Worm (Caenorhabditis elegans) whole organism, young adult: ENCODE measurements around the gene F14D2.5.

Source experiments
- B0336.3 ChIP-seq: fragments of 200-800 bp; sonication (Bioruptor generic); IDR thresholded peaks from 2 replicates; pipeline ENCODE4 v1.3.6; 2022; ENCODE audit warnings: missing genetic modification characterization, missing compliant biosample characterization
- C06A6.2 ChIP-seq: fragments of 200-800 bp; sonication (Bioruptor generic); conservative IDR thresholded peaks from 2 replicates; pipeline ENCODE4 v1.3.6; 2022; ENCODE audit warnings: missing genetic modification characterization, missing compliant biosample characterization
- F39B2.1 ChIP-seq: fragments of 200-800 bp; sonication (Bioruptor generic); IDR thresholded peaks from 2 replicates; pipeline ENCODE4 v1.3.6; 2022; ENCODE audit warnings: missing genetic modification reagents, missing genetic modification characterization, missing compliant biosample characterization
- F57C9.4 ChIP-seq: sonication (generic microtip); optimal IDR thresholded peaks from 2 replicates; lab custom pipeline; 2017; ENCODE audit warnings: mild to moderate bottlenecking, missing genetic modification characterization, missing compliant biosample characterization
- Y53F4B.3 ChIP-seq: fragments of 200-800 bp; sonication (Bioruptor generic); IDR thresholded peaks from 2 replicates; pipeline ENCODE4 v1.3.6; 2022; ENCODE audit warnings: missing genetic modification reagents, missing genetic modification characterization, missing compliant biosample characterization
- ZK185.1 ChIP-seq: sonication (generic microtip); optimal IDR thresholded peaks from 2 replicates; lab custom pipeline; 2016; ENCODE audit warnings: mild to moderate bottlenecking, missing genetic modification characterization, missing compliant biosample characterization; ENCODE audit not compliant: poor library complexity, severe bottlenecking
- atf-7 ChIP-seq: sonication (generic microtip); optimal IDR thresholded peaks from 2 replicates; lab custom pipeline; 2017; ENCODE audit warnings: mild to moderate bottlenecking, missing genetic modification characterization, missing compliant biosample characterization
- athp-1 ChIP-seq: sonication (generic microtip); optimal IDR thresholded peaks from 2 replicates; lab custom pipeline; 2017; ENCODE audit warnings: mild to moderate bottlenecking, missing genetic modification characterization, missing compliant biosample characterization
- bed-1 ChIP-seq: fragments of 200-800 bp; sonication (Bioruptor generic); IDR thresholded peaks from 2 replicates; pipeline ENCODE4 v1.3.6; 2022; ENCODE audit warnings: missing genetic modification reagents, missing genetic modification characterization, missing compliant biosample characterization
- ccch-3 ChIP-seq: fragments of 200-800 bp; sonication (Bioruptor generic); optimal IDR thresholded peaks from 2 replicates; lab custom pipeline; 2018; ENCODE audit warnings: mild to moderate bottlenecking, missing genetic modification characterization, missing compliant biosample characterization
- ceh-27 ChIP-seq: fragments of 200-800 bp; sonication (Bioruptor generic); optimal IDR thresholded peaks from 2 replicates; lab custom pipeline; 2018; ENCODE audit warnings: mild to moderate bottlenecking, missing genetic modification characterization, moderate library complexity, missing compliant biosample characterization
- ceh-58 ChIP-seq: fragments of 200-800 bp; sonication (Bioruptor generic); IDR thresholded peaks from 2 replicates; pipeline ENCODE4 v1.3.6; 2022; ENCODE audit warnings: missing genetic modification characterization, missing compliant biosample characterization
- ceh-79 ChIP-seq: sonication (generic microtip); optimal IDR thresholded peaks from 2 replicates; lab custom pipeline; 2017; ENCODE audit warnings: mild to moderate bottlenecking, missing genetic modification characterization, missing compliant biosample characterization
- chd-7 ChIP-seq: sonication (generic microtip); optimal IDR thresholded peaks from 2 replicates; lab custom pipeline; 2016; ENCODE audit warnings: mild to moderate bottlenecking, missing genetic modification characterization, moderate library complexity, missing compliant biosample characterization
- dox-1 ChIP-seq: fragments of 200-800 bp; sonication (Bioruptor generic); IDR thresholded peaks from 2 replicates; pipeline ENCODE4 v1.3.6; 2022; ENCODE audit warnings: missing genetic modification reagents, missing genetic modification characterization, missing compliant biosample characterization
- efl-1 ChIP-seq: fragments of 150-350 bp; optimal IDR thresholded peaks from 2 replicates; lab custom pipeline; 2014; ENCODE audit warnings: missing biosample characterization, missing genetic modification reagents, missing genetic modification characterization
- egl-44 ChIP-seq: fragments of 200-800 bp; sonication (Bioruptor generic); IDR thresholded peaks from 2 replicates; pipeline ENCODE4 v1.3.6; 2022; ENCODE audit warnings: missing genetic modification reagents, missing genetic modification characterization, missing compliant biosample characterization
- egrh-3 ChIP-seq: fragments of 200-800 bp; sonication (Bioruptor generic); IDR thresholded peaks from 2 replicates; pipeline ENCODE4 v1.3.6; 2022; ENCODE audit warnings: missing genetic modification reagents, missing genetic modification characterization, missing compliant biosample characterization
- ets-4 ChIP-seq: fragments of 200-800 bp; sonication (Bioruptor generic); optimal IDR thresholded peaks from 2 replicates; lab custom pipeline; 2018; ENCODE audit warnings: mild to moderate bottlenecking, missing genetic modification characterization, missing compliant biosample characterization
- hmg-1.2 ChIP-seq: fragments of 200-800 bp; sonication (Bioruptor generic); IDR thresholded peaks from 2 replicates; pipeline ENCODE4 v1.3.6; 2022; ENCODE audit warnings: missing genetic modification reagents, missing genetic modification characterization, missing compliant biosample characterization
- hmg-20 ChIP-seq: fragments of 200-800 bp; sonication (Bioruptor generic); IDR thresholded peaks from 2 replicates; pipeline ENCODE4 v1.3.6; 2022; ENCODE audit warnings: missing genetic modification reagents, missing genetic modification characterization, missing compliant biosample characterization
- hrde-1 ChIP-seq: sonication (generic microtip); optimal IDR thresholded peaks from 2 replicates; lab custom pipeline; 2016; ENCODE audit warnings: missing genetic modification characterization, mild to moderate bottlenecking, missing compliant biosample characterization, moderate library complexity, missing genotype, missing genetic modification reagents, borderline replicate concordance
- lag-1 ChIP-seq: fragments of 200-800 bp; sonication (Bioruptor generic); IDR thresholded peaks from 2 replicates; pipeline ENCODE4 v1.3.6; 2022; ENCODE audit warnings: missing genetic modification reagents, missing genetic modification characterization, missing compliant biosample characterization
- let-526 ChIP-seq: fragments of 200-800 bp; sonication (Bioruptor generic); IDR thresholded peaks from 2 replicates; pipeline ENCODE4 v1.3.6; 2022; ENCODE audit warnings: missing genetic modification reagents, missing genetic modification characterization, missing compliant biosample characterization
- let-607 ChIP-seq, 2 experiments: fragments of 200-800 bp in 1 of 2; sonication (Bioruptor generic) in 1 of 2; sonication (generic microtip) in 1 of 2; optimal IDR thresholded peaks; 2 replicates each; lab custom pipeline; 2016 to 2018; ENCODE audit warnings: mild to moderate bottlenecking in 2 of 2, missing compliant biosample characterization in 2 of 2, missing genetic modification characterization in 2 of 2, moderate library complexity in 2 of 2, missing genotype in 1 of 2
- lin-40 ChIP-seq: sonication (generic microtip); optimal IDR thresholded peaks from 2 replicates; lab custom pipeline; 2016; ENCODE audit warnings: missing genetic modification characterization, mild to moderate bottlenecking, missing compliant biosample characterization, missing genotype, missing genetic modification reagents
- lin-54 ChIP-seq: fragments of 200-800 bp; sonication (Bioruptor generic); optimal IDR thresholded peaks from 2 replicates; lab custom pipeline; 2018; ENCODE audit warnings: mild to moderate bottlenecking, missing genetic modification characterization, missing compliant biosample characterization
- lsy-27 ChIP-seq: sonication (generic microtip); optimal IDR thresholded peaks from 2 replicates; lab custom pipeline; 2017; ENCODE audit warnings: missing genetic modification characterization, mild to moderate bottlenecking, missing compliant biosample characterization, antibody characterized with exemption, missing genotype, borderline replicate concordance; ENCODE audit not compliant: insufficient read depth
- madf-6 ChIP-seq: fragments of 200-800 bp; sonication (Bioruptor generic); IDR thresholded peaks from 2 replicates; pipeline ENCODE4 v1.3.6; 2022; ENCODE audit warnings: missing genetic modification reagents, missing genetic modification characterization, missing compliant biosample characterization
- mcd-1 ChIP-seq: fragments of 200-800 bp; sonication (Bioruptor generic); IDR thresholded peaks from 2 replicates; pipeline ENCODE4 v1.3.6; 2022; ENCODE audit warnings: missing genetic modification reagents, missing genetic modification characterization, missing compliant biosample characterization
- nhr-179 ChIP-seq: sonication (generic microtip); optimal IDR thresholded peaks from 2 replicates; lab custom pipeline; 2016; ENCODE audit warnings: mild to moderate bottlenecking, missing genetic modification characterization, missing compliant biosample characterization
- nhr-27 ChIP-seq: fragments of 200-800 bp; sonication (Bioruptor generic); optimal IDR thresholded peaks from 2 replicates; lab custom pipeline; 2018; ENCODE audit warnings: mild to moderate bottlenecking, missing genetic modification characterization, moderate library complexity, missing compliant biosample characterization
- nhr-80 ChIP-seq: sonication (generic microtip); optimal IDR thresholded peaks from 2 replicates; lab custom pipeline; 2016; ENCODE audit warnings: missing genetic modification characterization, missing compliant biosample characterization
- nhr-90 ChIP-seq: sonication (generic microtip); optimal IDR thresholded peaks from 2 replicates; lab custom pipeline; 2016; ENCODE audit warnings: missing genotype, mild to moderate bottlenecking, missing genetic modification characterization, missing compliant biosample characterization
- pha-4 ChIP-seq: fragments of 150-350 bp; sonication (generic microtip); optimal IDR thresholded peaks from 2 replicates; lab custom pipeline; 2014; ENCODE audit warnings: missing biosample characterization, missing genetic modification reagents, missing genetic modification characterization
- snpc-1.1 ChIP-seq: sonication (generic microtip); optimal IDR thresholded peaks from 2 replicates; lab custom pipeline; 2017; ENCODE audit warnings: missing genetic modification characterization, mild to moderate bottlenecking, missing compliant biosample characterization, antibody characterized with exemption, moderate library complexity, missing genotype, missing genetic modification reagents; ENCODE audit not compliant: insufficient read depth
- snpc-1.3 ChIP-seq: sonication (generic microtip); optimal IDR thresholded peaks from 2 replicates; lab custom pipeline; 2017; ENCODE audit warnings: missing genetic modification characterization, mild to moderate bottlenecking, missing compliant biosample characterization, antibody characterized with exemption, moderate library complexity, missing genotype, missing genetic modification reagents; ENCODE audit not compliant: insufficient read depth
- snpc-4 ChIP-seq, 5 experiments: fragments of 150-350 bp in 1 of 5; sonication (generic microtip) in 4 of 5; optimal IDR thresholded peaks; 2 replicates each; lab custom pipeline; 2014 to 2018; ENCODE audit warnings: missing genetic modification characterization in 5 of 5, missing biosample characterization in 3 of 5, antibody characterized with exemption in 2 of 5, mild to moderate bottlenecking in 2 of 5, missing compliant biosample characterization in 2 of 5, missing genotype in 2 of 5, moderate library complexity in 2 of 5, missing genetic modification reagents in 1 of 5
- tbx-9 ChIP-seq: sonication (generic microtip); optimal IDR thresholded peaks from 2 replicates; lab custom pipeline; 2016; ENCODE audit warnings: borderline replicate concordance, missing genetic modification characterization, inconsistent platforms, missing compliant biosample characterization
- zim-3 ChIP-seq: sonication (generic microtip); optimal IDR thresholded peaks from 2 replicates; lab custom pipeline; 2017; ENCODE audit warnings: mild to moderate bottlenecking, missing genetic modification characterization, moderate library complexity, missing compliant biosample characterization
- ztf-22 ChIP-seq: fragments of 200-800 bp; sonication (Bioruptor generic); optimal IDR thresholded peaks from 2 replicates; lab custom pipeline; 2018; ENCODE audit warnings: mild to moderate bottlenecking, missing genetic modification characterization, moderate library complexity, missing compliant biosample characterization

The F14D2.5 gene

DNA sequence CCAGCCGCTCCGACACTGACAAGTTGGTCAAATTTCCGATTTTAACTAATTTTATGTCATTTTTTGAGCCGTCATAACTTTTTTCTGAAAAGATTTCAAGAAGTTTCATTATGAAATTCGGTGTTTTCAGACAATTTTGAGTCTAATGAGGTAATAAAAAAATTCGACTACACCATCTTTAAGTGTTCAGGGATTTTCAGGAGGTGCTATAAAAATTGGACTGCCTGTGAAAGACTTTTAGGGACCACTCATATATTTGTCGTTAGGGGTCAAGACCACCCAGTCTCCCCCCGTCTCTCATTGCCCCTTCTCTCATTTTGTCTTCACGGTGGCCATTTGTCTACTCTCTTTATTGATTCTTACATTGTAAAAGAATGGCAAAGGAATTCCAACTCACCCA lies 34.4 kb downstream of the F14D2.5 start, which contains the start of gene bath-10:
Gene bath-10, plus strand, starts transcription at position 301 of the 400 bp plus-strand sequence.
- TF ChIP-seq lag-1 (GFP tag; lab: Robert Waterston, UW) (no peak), let-607 (tag; optimal IDR thresholded peaks at IDR 0.05; lab: Kevin White, UChicago) (no peak), ceh-58 (GFP tag; lab: Robert Waterston, UW) (no peak), atf-7 (tag; lab: Kevin White, UChicago) (no peak), lin-54 (GFP tag; lab: Kevin White, UChicago) (no peak), C06A6.2 (GFP tag; lab: Robert Waterston, UW) (no peak)
- TF ChIP-seq, all 124 proteins: peak for 0

DNA sequence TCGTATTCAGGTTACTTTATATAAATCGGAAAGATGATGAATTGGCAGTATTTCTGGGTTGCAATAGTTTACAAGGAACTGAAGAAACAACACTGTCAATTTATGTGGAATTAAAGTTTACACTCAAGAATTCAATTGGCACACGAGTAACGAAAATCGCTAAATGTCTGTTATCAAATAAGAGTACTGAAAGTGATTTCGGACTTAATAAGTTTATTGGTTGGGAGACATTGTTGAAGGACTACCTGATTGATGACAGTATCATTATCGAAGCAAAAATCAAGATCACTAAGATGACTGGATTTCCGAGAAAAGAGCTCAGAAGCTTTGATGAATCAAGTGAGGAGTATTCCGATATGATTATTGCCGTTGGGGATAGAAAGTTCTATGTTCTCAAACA lies 35.0 kb downstream of the F14D2.5 start:
- TF ChIP-seq lsy-27 (tag; lab: Kevin White, UChicago) (no peak), egl-44 (no peak), nhr-80 (tag; lab: Kevin White, UChicago) (no peak), chd-7 (no peak), snpc-4 (GFP tag; optimal IDR thresholded peaks at IDR 0.05; lab: Kevin White, UChicago) (no peak), snpc-4 (tag; optimal IDR thresholded peaks at IDR 0.05; lab: Kevin White, UChicago) (no peak), F57C9.4 (tag; lab: Kevin White, UChicago) (no peak), ccch-3 (GFP tag; lab: Kevin White, UChicago) (no peak), let-607 (tag; optimal IDR thresholded peaks at IDR 0.05; lab: Kevin White, UChicago) (no peak), bed-1 (GFP tag; lab: Robert Waterston, UW) (no peak), snpc-1.3 (no peak), lin-40 (tag; lab: Kevin White, UChicago) (no peak), F39B2.1 (GFP tag; lab: Robert Waterston, UW) (no peak), ets-4 (no peak)

ce11 chrII:3376789-3377188 lies 36.4 kb downstream of the F14D2.5 start, which contains the start of gene bath-9:
bath-9 (plus strand) TSS chrII:3377089.
- TF ChIP-seq nhr-179 (tag; lab: Kevin White, UChicago) = no peak

- TF ChIP-seq lin-54 (GFP tag; lab: Kevin White, UChicago) (no peak), egrh-3 (GFP tag; lab: Robert Waterston, UW) (no peak), tbx-9 (tag; lab: Kevin White, UChicago) (no peak), pha-4 (tag; lab: Kevin White, UChicago) (no peak), athp-1 (tag; lab: Kevin White, UChicago) (no peak), snpc-1.1 (tag; lab: Kevin White, UChicago) (no peak), hmg-1.2 (no peak), let-526 (GFP tag; lab: Robert Waterston, UW) (no peak)
- TF ChIP-seq, all 124 proteins: peak for 0
Observed at ce11 chrII:3378275-3378674, 37.9 kb downstream of the F14D2.5 start, which contains the start of gene Y49F6C.2. Y49F6C.2 (plus strand) TSS chrII:3378575.

DNA sequence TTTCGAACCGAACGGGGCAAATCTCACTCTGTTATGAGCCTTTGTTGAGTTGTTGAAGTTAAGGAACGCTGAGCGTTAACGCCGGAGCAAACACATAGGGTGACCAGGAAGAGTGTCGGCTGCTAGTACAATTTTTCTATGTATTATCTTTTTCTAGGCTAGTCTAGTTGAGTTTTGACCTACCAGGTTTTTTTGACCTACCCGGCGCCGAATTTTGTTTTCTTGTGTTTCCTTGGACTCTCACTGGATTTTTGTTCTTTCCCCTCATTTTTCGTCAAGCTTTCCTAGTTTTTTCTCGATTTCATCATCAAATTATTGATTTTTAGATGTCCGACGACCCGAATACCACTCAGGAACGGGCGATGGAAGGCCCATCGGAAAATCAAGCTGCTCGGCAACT lies 41.2 kb downstream of the F14D2.5 start, which contains the start of gene T06D4.1:
Gene T06D4.1, plus strand, starts transcription at position 321 of the 400 bp plus-strand sequence.
- TF ChIP-seq ceh-79 (tag; lab: Kevin White, UChicago) (no peak), zim-3 (tag; lab: Kevin White, UChicago) (no peak), hmg-20 (no peak), mcd-1 (GFP tag; lab: Robert Waterston, UW) (no peak), madf-6 (peak; percentile 69), ztf-22 (no peak), dox-1 (GFP tag; lab: Robert Waterston, UW) (no peak), chd-7 (no peak), Y53F4B.3 (GFP tag; lab: Robert Waterston, UW) (no peak), nhr-27 (no peak), B0336.3 (GFP tag; lab: Robert Waterston, UW) (no peak), ZK185.1 (tag; lab: Kevin White, UChicago) (no peak), hrde-1 (tag; lab: Kevin White, UChicago) (no peak), ceh-27 (GFP tag; lab: Kevin White, UChicago) (no peak), efl-1 (GFP tag; lab: Kevin White, UChicago) (peak; percentile 80), nhr-90 (tag; lab: Kevin White, UChicago) (no peak)
